Worm (Caenorhabditis elegans) whole organism, late embryonic: Measurements from ENCODE around the gene F46H6.5.

Experiments
- C08G9.2 ChIP-seq: sonication (generic microtip); optimal IDR thresholded peaks from 2 replicates; lab custom pipeline; 2016; ENCODE audit warnings: mild to moderate bottlenecking, missing genetic modification characterization, moderate library complexity, missing compliant biosample characterization
- T23F11.4 ChIP-seq: fragments of 200-800 bp; sonication (Bioruptor generic); optimal IDR thresholded peaks from 2 replicates; lab custom pipeline; 2018; ENCODE audit warnings: mild to moderate bottlenecking, missing genetic modification characterization, missing compliant biosample characterization
- ceh-24 ChIP-seq: sonication (generic microtip); optimal IDR thresholded peaks from 2 replicates; lab custom pipeline; 2016; ENCODE audit warnings: mild to moderate bottlenecking, missing genetic modification characterization, missing compliant biosample characterization
- ceh-9 ChIP-seq: sonication (generic microtip); optimal IDR thresholded peaks from 2 replicates; lab custom pipeline; 2016; ENCODE audit warnings: mild to moderate bottlenecking, missing genetic modification characterization, inconsistent platforms, missing compliant biosample characterization
- pag-3 ChIP-seq: sonication (generic microtip); optimal IDR thresholded peaks from 2 replicates; lab custom pipeline; 2016; ENCODE audit warnings: missing compliant biosample characterization, missing genetic modification characterization, borderline replicate concordance
- pax-1 ChIP-seq: fragments of 150-350 bp; optimal IDR thresholded peaks from 2 replicates; lab custom pipeline; 2014; ENCODE audit warnings: missing biosample characterization, missing genetic modification characterization
- pha-4 ChIP-seq: fragments of 150-350 bp; optimal IDR thresholded peaks from 2 replicates; lab custom pipeline; 2018; ENCODE audit warnings: missing biosample characterization, missing genetic modification reagents, missing genetic modification characterization
- unc-86 ChIP-seq: sonication (generic microtip); optimal IDR thresholded peaks from 2 replicates; lab custom pipeline; 2016; ENCODE audit warnings: missing genetic modification characterization, missing compliant biosample characterization

- TF ChIP-seq T23F11.4 (no peak), pax-1 (tag; lab: Kevin White, UChicago) (no peak), pag-3 (tag; lab: Kevin White, UChicago) (no peak), C08G9.2 (tag; lab: Kevin White, UChicago) (no peak), pha-4 (tag; lab: Kevin White, UChicago) (no peak), unc-86 (tag; lab: Kevin White, UChicago) (no peak), ceh-24 (tag; lab: Kevin White, UChicago) (no peak), ceh-9 (tag; lab: Kevin White, UChicago) (no peak)
Observed at ce11 chrX:4484072-4484471, 7.9 kb downstream of the F46H6.5 start.
